Worm (Caenorhabditis elegans) whole organism, L4 larva: ENCODE measurements around the gene clh-2.

Source experiments
- D1046.2 ChIP-seq: fragments of 200-800 bp; sonication (Bioruptor generic); IDR thresholded peaks from 2 replicates; pipeline ENCODE4 v1.3.6; 2022; ENCODE audit warnings: missing genetic modification characterization, missing compliant biosample characterization
- F37D6.2 ChIP-seq: sonication (generic microtip); optimal IDR thresholded peaks from 2 replicates; lab custom pipeline; 2016; ENCODE audit warnings: mild to moderate bottlenecking, missing genetic modification characterization, missing compliant biosample characterization
- F49E8.2 ChIP-seq: sonication (generic microtip); optimal IDR thresholded peaks from 2 replicates; lab custom pipeline; 2016; ENCODE audit warnings: missing compliant biosample characterization, mild to moderate bottlenecking, missing genetic modification characterization, borderline replicate concordance
- R02D3.7 ChIP-seq: fragments of 150-350 bp; sonication (generic microtip); optimal IDR thresholded peaks from 3 replicates; lab custom pipeline; 2014; ENCODE audit warnings: missing biosample characterization, missing genetic modification characterization
- T26A8.4 ChIP-seq: fragments of 200-800 bp; sonication (Bioruptor generic); IDR thresholded peaks from 2 replicates; pipeline ENCODE4 v1.3.6; 2022; ENCODE audit warnings: missing genetic modification characterization, missing compliant biosample characterization
- Y5F2A.4 ChIP-seq: fragments of 200-800 bp; sonication (Bioruptor generic); optimal IDR thresholded peaks from 2 replicates; lab custom pipeline; 2018; ENCODE audit warnings: mild to moderate bottlenecking, missing genetic modification characterization, missing compliant biosample characterization
- aha-1 ChIP-seq: fragments of 150-350 bp; peaks from one replicate; lab custom pipeline; 2014; ENCODE audit warnings: missing biosample characterization, missing genetic modification characterization
- ama-1 ChIP-seq: fragments of 150-350 bp; optimal IDR thresholded peaks from 2 replicates; lab custom pipeline; 2014; ENCODE audit warnings: inconsistent platforms, mixed read lengths
- ceh-20 ChIP-seq: fragments of 200-800 bp; sonication (Bioruptor generic); IDR thresholded peaks from 2 replicates; pipeline ENCODE4 v1.3.6; 2022; ENCODE audit warnings: missing genetic modification reagents, missing genetic modification characterization, missing compliant biosample characterization
- cey-2 ChIP-seq: sonication (generic microtip); optimal IDR thresholded peaks from 3 replicates; lab custom pipeline; 2017; ENCODE audit warnings: missing genetic modification characterization, mild to moderate bottlenecking, missing compliant biosample characterization, antibody characterized with exemption, borderline replicate concordance; ENCODE audit not compliant: insufficient read depth
- ctbp-1 ChIP-seq: fragments of 200-800 bp; sonication (Bioruptor generic); IDR thresholded peaks from 2 replicates; pipeline ENCODE4 v1.3.6; 2022; ENCODE audit warnings: missing genetic modification reagents, missing genetic modification characterization, missing compliant biosample characterization
- daf-16 ChIP-seq, 3 experiments: sonication (generic microtip); optimal IDR thresholded peaks; 2 replicates each; lab custom pipeline; 2016 to 2017; ENCODE audit warnings: missing genetic modification characterization in 3 of 3, missing genetic modification reagents in 3 of 3, mild to moderate bottlenecking in 2 of 3, missing compliant biosample characterization in 2 of 3, missing biosample characterization in 1 of 3, moderate library complexity in 1 of 3
- daf-19 ChIP-seq: fragments of 200-800 bp; sonication (Bioruptor generic); conservative IDR thresholded peaks from 2 replicates; pipeline ENCODE4 v1.3.6; 2022; ENCODE audit warnings: missing genetic modification characterization, missing compliant biosample characterization
- dmd-8 ChIP-seq: fragments of 200-800 bp; sonication (Bioruptor generic); IDR thresholded peaks from 2 replicates; pipeline ENCODE4 v1.3.6; 2022; ENCODE audit warnings: missing genetic modification characterization, missing compliant biosample characterization
- dpl-1 ChIP-seq: fragments of 150-350 bp; optimal IDR thresholded peaks from 2 replicates; lab custom pipeline; 2014; ENCODE audit warnings: missing biosample characterization, missing genetic modification reagents, missing genetic modification characterization
- duxl-1 ChIP-seq: sonication (generic microtip); optimal IDR thresholded peaks from 2 replicates; lab custom pipeline; 2016; ENCODE audit warnings: mild to moderate bottlenecking, missing genetic modification characterization, moderate library complexity, missing compliant biosample characterization; ENCODE audit not compliant: poor library complexity
- egl-27 ChIP-seq: sonication (generic microtip); optimal IDR thresholded peaks from 3 replicates; lab custom pipeline; 2017; ENCODE audit warnings: missing biosample characterization, missing genetic modification reagents, missing genetic modification characterization
- egl-43 ChIP-seq: fragments of 200-800 bp; sonication (Bioruptor generic); IDR thresholded peaks from 2 replicates; pipeline ENCODE4 v1.3.6; 2022; ENCODE audit warnings: missing genetic modification reagents, missing genetic modification characterization, missing compliant biosample characterization
- hif-1 ChIP-seq, 2 experiments: sonication (generic microtip); optimal IDR thresholded peaks; 2 replicates each; lab custom pipeline; 2016 to 2017; ENCODE audit warnings: missing compliant biosample characterization in 2 of 2, missing genetic modification characterization in 2 of 2, missing genetic modification reagents in 2 of 2, missing genotype in 2 of 2, mild to moderate bottlenecking in 1 of 2
- hlh-11 ChIP-seq: fragments of 200-800 bp; sonication (Bioruptor generic); optimal IDR thresholded peaks from 2 replicates; lab custom pipeline; 2018; ENCODE audit warnings: mild to moderate bottlenecking, missing genetic modification characterization, missing compliant biosample characterization
- hmg-1.1 ChIP-seq: fragments of 200-800 bp; sonication (Bioruptor generic); IDR thresholded peaks from 2 replicates; pipeline ENCODE4 v1.3.6; 2022; ENCODE audit warnings: missing genetic modification reagents, missing genetic modification characterization, missing compliant biosample characterization
- lin-13 ChIP-seq: fragments of 150-350 bp; optimal IDR thresholded peaks from 2 replicates; lab custom pipeline; 2014; ENCODE audit warnings: missing biosample characterization, missing genetic modification reagents, missing genetic modification characterization
- lsy-2 ChIP-seq, 2 experiments: fragments of 150-350 bp in 1 of 2; sonication (generic microtip) in 1 of 2; optimal IDR thresholded peaks; 2 replicates each; lab custom pipeline; 2014 to 2017; ENCODE audit warnings: missing biosample characterization in 2 of 2, missing genetic modification characterization in 2 of 2
- mdl-1 ChIP-seq, 2 experiments: fragments of 150-350 bp in 1 of 2; sonication (generic microtip) in 1 of 2; optimal IDR thresholded peaks; 2 replicates each; lab custom pipeline; 2014 to 2017; ENCODE audit warnings: missing biosample characterization in 2 of 2, missing genetic modification characterization in 2 of 2
- mdt-29 ChIP-seq: fragments of 200-800 bp; sonication (Bioruptor generic); IDR thresholded peaks from 2 replicates; pipeline ENCODE4 v1.3.6; 2022; ENCODE audit warnings: missing genetic modification reagents, missing genetic modification characterization, missing compliant biosample characterization
- mep-1 ChIP-seq: fragments of 150-350 bp; sonication (generic microtip); optimal IDR thresholded peaks from 3 replicates; lab custom pipeline; 2014; ENCODE audit warnings: missing biosample characterization, missing genetic modification characterization
- nhr-102 ChIP-seq: sonication (generic microtip); optimal IDR thresholded peaks from 2 replicates; lab custom pipeline; 2016; ENCODE audit warnings: mild to moderate bottlenecking, missing genetic modification characterization, moderate library complexity, missing compliant biosample characterization
- nhr-111 ChIP-seq: fragments of 200-800 bp; sonication (Bioruptor generic); optimal IDR thresholded peaks from 2 replicates; lab custom pipeline; 2018; ENCODE audit warnings: mild to moderate bottlenecking, missing genetic modification characterization, missing compliant biosample characterization
- nhr-42 ChIP-seq: fragments of 200-800 bp; sonication (Bioruptor generic); IDR thresholded peaks from 2 replicates; pipeline ENCODE4 v1.3.6; 2022; ENCODE audit warnings: missing genetic modification characterization, missing compliant biosample characterization
- nhr-48 ChIP-seq: sonication (generic microtip); optimal IDR thresholded peaks from 2 replicates; lab custom pipeline; 2016; ENCODE audit warnings: mild to moderate bottlenecking, missing genetic modification characterization, missing compliant biosample characterization
- nhr-77 ChIP-seq: fragments of 150-350 bp; optimal IDR thresholded peaks from 2 replicates; lab custom pipeline; 2014; ENCODE audit warnings: missing biosample characterization, missing genetic modification characterization
- pha-4 ChIP-seq, 2 experiments: fragments of 150-350 bp in 1 of 2; fragments of 200-800 bp in 1 of 2; sonication (Bioruptor generic) in 1 of 2; IDR thresholded peaks in 1 of 2; optimal IDR thresholded peaks in 1 of 2; 2 replicates each; pipeline versions ENCODE4 v1.3.6 to Lab custom; 2014 to 2022; ENCODE audit warnings: missing genetic modification characterization in 2 of 2, missing genetic modification reagents in 2 of 2, missing biosample characterization in 1 of 2, missing compliant biosample characterization in 1 of 2
- rbr-2 ChIP-seq: sonication (generic microtip); optimal IDR thresholded peaks from 2 replicates; lab custom pipeline; 2016; ENCODE audit warnings: missing genotype, missing genetic modification characterization, missing compliant biosample characterization
- saeg-2 ChIP-seq: fragments of 200-800 bp; sonication (Bioruptor generic); IDR thresholded peaks from 2 replicates; pipeline ENCODE4 v1.3.6; 2022; ENCODE audit warnings: missing genetic modification reagents, missing genetic modification characterization, missing compliant biosample characterization
- set-16 ChIP-seq: fragments of 200-800 bp; sonication (Bioruptor generic); IDR thresholded peaks from 2 replicates; pipeline ENCODE4 v1.3.6; 2022; ENCODE audit warnings: missing genetic modification reagents, missing genetic modification characterization, missing compliant biosample characterization
- snpc-1.2 ChIP-seq: fragments of 200-800 bp; sonication (Bioruptor generic); IDR thresholded peaks from 2 replicates; pipeline ENCODE4 v1.3.6; 2022; ENCODE audit warnings: missing genetic modification reagents, missing genetic modification characterization, missing compliant biosample characterization
- snpc-4 ChIP-seq: fragments of 150-350 bp; optimal IDR thresholded peaks from 2 replicates; lab custom pipeline; 2014; ENCODE audit warnings: missing biosample characterization, missing genetic modification characterization
- spr-1 ChIP-seq: sonication (generic microtip); optimal IDR thresholded peaks from 2 replicates; lab custom pipeline; 2016; ENCODE audit warnings: mild to moderate bottlenecking, missing genetic modification characterization, missing compliant biosample characterization
- unc-62 ChIP-seq, 3 experiments: fragments of 150-350 bp in 1 of 3; sonication (generic microtip); optimal IDR thresholded peaks in 2 of 3; peaks in 1 of 3; 1 replicate in 1 of 3; 2 replicates in 2 of 3; lab custom pipeline; 2014 to 2017; ENCODE audit warnings: missing biosample characterization in 3 of 3, missing genetic modification characterization in 3 of 3, missing genetic modification reagents in 3 of 3, missing genotype in 1 of 3
- zag-1 ChIP-seq: fragments of 150-350 bp; optimal IDR thresholded peaks from 2 replicates; lab custom pipeline; 2014; ENCODE audit warnings: missing biosample characterization, missing genetic modification characterization
- zfp-2 ChIP-seq: sonication (generic microtip); optimal IDR thresholded peaks from 2 replicates; lab custom pipeline; 2016; ENCODE audit warnings: mild to moderate bottlenecking, missing genetic modification characterization, missing compliant biosample characterization
- zip-11 ChIP-seq: fragments of 200-800 bp; sonication (Bioruptor generic); IDR thresholded peaks from 2 replicates; pipeline ENCODE4 v1.3.6; 2022; ENCODE audit warnings: missing genetic modification characterization, missing compliant biosample characterization
- ztf-7 ChIP-seq: fragments of 150-350 bp; optimal IDR thresholded peaks from 2 replicates; lab custom pipeline; 2014; ENCODE audit warnings: missing biosample characterization, missing genetic modification characterization

Gene clh-2

DNA sequence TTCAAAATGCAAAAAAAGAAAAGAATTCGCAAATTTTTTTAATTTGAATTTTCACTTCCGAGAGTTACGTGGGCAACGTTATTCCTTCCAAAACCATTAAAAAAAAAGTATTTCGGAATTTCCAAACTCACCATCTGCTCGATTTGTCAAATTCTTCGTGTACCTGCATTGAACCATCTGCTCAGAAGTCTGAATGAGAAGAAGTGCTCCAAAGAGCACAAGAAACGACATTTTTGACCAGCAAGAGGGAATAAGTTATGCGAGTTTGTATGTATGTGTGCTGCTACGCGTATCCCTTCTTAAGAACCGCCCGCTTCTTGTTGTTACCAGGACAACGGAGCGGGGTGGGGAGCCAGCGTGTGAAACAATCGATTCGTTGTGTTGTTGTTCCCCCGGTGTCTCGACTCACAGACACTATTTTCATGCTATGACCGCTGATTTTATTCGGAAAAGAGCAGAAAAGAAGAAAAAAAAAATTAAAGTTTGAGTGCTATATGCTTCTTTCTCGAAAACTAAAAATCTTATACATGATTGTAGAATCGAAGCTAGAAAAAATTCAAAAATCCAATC lies 8.3 kb upstream of the clh-2 start, which contains the start of gene lgc-20:
Gene lgc-20 (minus strand): TSS at position 311 of the 570 bp plus-strand sequence.
- TF ChIP-seq egl-27 (tag; lab: Kevin White, UChicago): no peak
- 0 out of 2 replicates have a peak, but pooled peaks have one; percentile 75 for TF ChIP-seq daf-19
- peak; percentile 37 for TF ChIP-seq aha-1
- TF ChIP-seq daf-16 (GFP tag; optimal IDR thresholded peaks at IDR 0.05; lab: Kevin White, UChicago): no peak
- TF ChIP-seq daf-16 (tag; optimal IDR thresholded peaks at IDR 0.05; lab: Kevin White, UChicago): peak; percentile 20
- TF ChIP-seq unc-62 (GFP tag; optimal IDR thresholded peaks at IDR 0.05 in 1 of 2; lab: Kevin White, UChicago): peak in 1 of 2 experiments; percentile 51
- TF ChIP-seq unc-62 (tag; optimal IDR thresholded peaks at IDR 0.05; lab: Kevin White, UChicago): no peak
- TF ChIP-seq nhr-111: no peak

- TF ChIP-seq mep-1 (tag; lab: Kevin White, UChicago) (no peak), dpl-1 (GFP tag; lab: Kevin White, UChicago) (no peak), aha-1 (peak; percentile 91)
Measured at ce11 chrII:11344554-11344953, 7.1 kb upstream of the clh-2 start.

DNA sequence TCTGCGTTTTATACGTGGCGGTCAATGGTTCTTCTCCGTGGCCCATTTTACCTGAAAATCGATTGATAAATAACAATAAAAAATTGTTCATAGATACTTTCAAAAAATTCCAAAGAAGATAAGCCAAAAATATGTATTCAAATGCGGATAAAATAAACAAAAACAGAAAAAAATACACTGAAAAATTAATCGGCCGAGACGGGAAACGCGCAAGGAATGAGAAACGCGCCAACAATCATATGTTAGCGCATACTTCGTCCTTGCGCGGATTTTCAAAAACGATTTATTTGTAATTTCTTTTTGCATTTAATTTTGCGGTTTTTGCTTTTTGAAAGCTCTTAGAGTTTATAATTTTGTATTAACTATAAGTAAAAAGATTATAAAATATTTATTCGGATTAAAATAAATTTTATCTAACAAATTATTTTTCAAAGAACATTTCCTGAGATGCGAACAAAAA lies 6.1 kb upstream of the clh-2 start, which contains the start of gene nduf-11:
Gene nduf-11 (minus strand): TSS at position 51 of the 460 bp plus-strand sequence.
- peak in 1 of 2 experiments; percentile 19 for TF ChIP-seq mdl-1 (tag; optimal IDR thresholded peaks at IDR 0.05; lab: Kevin White, UChicago)
- TF ChIP-seq nhr-42 (GFP tag; lab: Robert Waterston, UW): peak; percentile 25; the same call in 1 of the 2 replicates
- TF ChIP-seq ceh-20 (GFP tag; lab: Robert Waterston, UW): peak; percentile 72
- peak; percentile 55 for TF ChIP-seq duxl-1 (tag; lab: Kevin White, UChicago)
- TF ChIP-seq dmd-8: no peak
- TF ChIP-seq hif-1 (tag; optimal IDR thresholded peaks at IDR 0.05; lab: Kevin White, UChicago): peak in 1 of 2 experiments; percentile 42
- TF ChIP-seq nhr-102 (tag; lab: Kevin White, UChicago): peak; percentile 89
- TF ChIP-seq F37D6.2 (tag; lab: Kevin White, UChicago): peak; percentile 68
- 0 out of 2 replicates have a peak, but pooled peaks have one; percentile 3 for TF ChIP-seq egl-43 (GFP tag; lab: Robert Waterston, UW)
- no peak for TF ChIP-seq saeg-2 (GFP tag; lab: Robert Waterston, UW)
- TF ChIP-seq zag-1 (tag; lab: Kevin White, UChicago): no peak
- TF ChIP-seq dpl-1 (GFP tag; lab: Kevin White, UChicago): peak; percentile 97
- peak; percentile 48 for TF ChIP-seq ztf-7
- TF ChIP-seq D1046.2 (GFP tag; lab: Robert Waterston, UW): no peak
- peak; percentile 51 for TF ChIP-seq nhr-48 (tag; lab: Kevin White, UChicago)
- TF ChIP-seq zfp-2 (tag; lab: Kevin White, UChicago): no peak
- peak; percentile 61 for TF ChIP-seq hmg-1.1 (GFP tag; lab: Robert Waterston, UW)
- TF ChIP-seq rbr-2: peak; percentile 77
- TF ChIP-seq T26A8.4 (GFP tag; lab: Robert Waterston, UW): peak; percentile 80
- TF ChIP-seq pha-4 (GFP tag; IDR thresholded peaks at IDR 0.05; lab: Robert Waterston, UW): peak; percentile 77; the same call in 1 of the 2 replicates
- peak; percentile 64 for TF ChIP-seq pha-4 (tag; optimal IDR thresholded peaks at IDR 0.05; lab: Kevin White, UChicago)
- TF ChIP-seq snpc-4: no peak
- no peak for TF ChIP-seq cey-2 (tag; lab: Kevin White, UChicago)
- no peak for TF ChIP-seq set-16 (GFP tag; lab: Robert Waterston, UW)
- peak; percentile 56 for TF ChIP-seq spr-1
- TF ChIP-seq zip-11 (GFP tag; lab: Robert Waterston, UW): no peak
- peak; percentile 18 for TF ChIP-seq ama-1
- no peak for TF ChIP-seq Y5F2A.4 (GFP tag; lab: Kevin White, UChicago)
- TF ChIP-seq lin-13 (GFP tag; lab: Kevin White, UChicago): peak; percentile 53
- 0 out of 2 replicates have a peak, but pooled peaks have one; percentile 28 for TF ChIP-seq snpc-1.2 (GFP tag; lab: Robert Waterston, UW)
- peak; percentile 96 for TF ChIP-seq aha-1
- peak; percentile 76 for TF ChIP-seq nhr-77 (tag; lab: Kevin White, UChicago)
- TF ChIP-seq lsy-2 (tag; optimal IDR thresholded peaks at IDR 0.05; lab: Kevin White, UChicago): peak; percentile 6 to 92
- TF ChIP-seq mdt-29 (GFP tag; lab: Robert Waterston, UW): peak; percentile 29; the same call in 1 of the 2 replicates
- no peak for TF ChIP-seq R02D3.7 (tag; lab: Kevin White, UChicago)
- peak; percentile 41 for TF ChIP-seq F49E8.2 (tag; lab: Kevin White, UChicago)
- peak; percentile 62; the same call in 1 of the 2 replicates for TF ChIP-seq ctbp-1 (GFP tag; lab: Robert Waterston, UW)
- peak in 1 of 2 experiments; percentile 89 for TF ChIP-seq unc-62 (GFP tag; optimal IDR thresholded peaks at IDR 0.05 in 1 of 2; lab: Kevin White, UChicago)
- TF ChIP-seq unc-62 (tag; optimal IDR thresholded peaks at IDR 0.05; lab: Kevin White, UChicago): no peak
- peak; percentile 78 for TF ChIP-seq hlh-11
